Worm (Caenorhabditis elegans): Measurements from ENCODE around the gene F35E12.10.
A peak's percentile ranks its signal among the peaks of the same experiment; 100 is the strongest.

Gene F35E12.10

DNA sequence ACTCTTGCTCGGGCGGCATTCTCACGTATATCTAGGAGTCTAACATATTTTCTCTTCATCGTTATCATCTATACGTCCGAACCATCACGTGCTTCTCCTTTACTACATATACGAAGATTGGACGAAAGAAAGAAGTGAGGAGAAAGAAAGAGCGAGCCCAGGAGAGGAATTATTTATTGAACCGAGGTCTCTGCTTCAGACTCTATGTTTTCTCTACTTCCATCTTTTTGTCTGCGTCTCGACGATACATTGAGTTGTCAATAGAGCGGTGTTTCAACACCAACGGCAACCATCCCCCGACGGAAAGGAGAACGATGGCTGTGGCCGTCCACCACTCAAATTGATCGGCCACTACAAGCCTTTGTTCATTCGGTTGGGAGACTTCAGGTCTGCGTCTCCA is 40.8 kb upstream of the F35E12.10 start (continued):
- TF ChIP-seq mab-9 (GFP tag; IDR thresholded peaks at IDR 0.05) (no peak), lin-39 (tag; optimal IDR thresholded peaks at IDR 0.05) (peak; percentile 49), skn-1 (tag; optimal IDR thresholded peaks at IDR 0.05) (peak; percentile 63), ama-1 (optimal IDR thresholded peaks at IDR 0.05) (peak; percentile 15), nhr-12 (tag; optimal IDR thresholded peaks at IDR 0.05) (no peak), pag-3 (tag; optimal IDR thresholded peaks at IDR 0.05; ENCODE audit: borderline replicate concordance, insufficient read depth) (no peak), zag-1 (tag; optimal IDR thresholded peaks at IDR 0.05) (no peak), elt-3 (tag; optimal IDR thresholded peaks at IDR 0.05) (peak in 2 of 6 experiments; percentile 53 to 54), C16A3.4 (tag; optimal IDR thresholded peaks at IDR 0.05) (peak; percentile 89), dsc-1 (tag; optimal IDR thresholded peaks at IDR 0.05) (peak; percentile 77), Y116A8C.19 (tag; optimal IDR thresholded peaks at IDR 0.05; ENCODE audit: borderline replicate concordance) (no peak), fkh-8 (tag; optimal IDR thresholded peaks at IDR 0.05) (peak; percentile 85), ztf-11 (tag; optimal IDR thresholded peaks at IDR 0.05) (no peak), mdl-1 (tag; optimal IDR thresholded peaks at IDR 0.05) (peak in 1 of 2 experiments; percentile 77), unc-98 (GFP tag; IDR thresholded peaks at IDR 0.05) (no peak), sox-4 (tag; optimal IDR thresholded peaks at IDR 0.05) (peak; percentile 60), fkh-4 (tag; optimal IDR thresholded peaks at IDR 0.05; ENCODE audit: borderline replicate concordance) (no peak), ceh-63 (GFP tag; optimal IDR thresholded peaks at IDR 0.05) (no peak), jun-1 (tag; optimal IDR thresholded peaks at IDR 0.05) (peak; percentile 65), tlp-1 (tag; optimal IDR thresholded peaks at IDR 0.05) (no peak), sptf-1 (tag; optimal IDR thresholded peaks at IDR 0.05) (no peak), zip-4 (GFP tag; optimal IDR thresholded peaks at IDR 0.05) (peak; percentile 16), nhr-47 (tag; optimal IDR thresholded peaks at IDR 0.05) (peak; percentile 83), nhr-84 (tag; optimal IDR thresholded peaks at IDR 0.05) (no peak), lir-3 (tag; optimal IDR thresholded peaks at IDR 0.05; ENCODE audit: poor library complexity) (peak; percentile 73), ztf-4 (tag; optimal IDR thresholded peaks at IDR 0.05) (peak; percentile 76), snpc-4 (tag; optimal IDR thresholded peaks at IDR 0.05) (peak; percentile 39), ceh-88 (GFP tag; IDR thresholded peaks at IDR 0.05) (peak; percentile 66), ets-5 (GFP tag; IDR thresholded peaks at IDR 0.05) (no peak), C34B4.2 (tag; optimal IDR thresholded peaks at IDR 0.05) (no peak), lin-13 (GFP tag; optimal IDR thresholded peaks at IDR 0.05) (peak; percentile 74), unc-62 (GFP tag; optimal IDR thresholded peaks at IDR 0.05) (no peak), unc-30 (tag; optimal IDR thresholded peaks at IDR 0.05) (no peak), mef-2 (tag; optimal IDR thresholded peaks at IDR 0.05) (peak; percentile 66), nhr-28 (tag; optimal IDR thresholded peaks at IDR 0.05) (no peak), mep-1 (tag; optimal IDR thresholded peaks at IDR 0.05) (peak; percentile 77), fkh-10 (GFP tag; optimal IDR thresholded peaks at IDR 0.05) (peak; percentile 21), nhr-76 (tag; optimal IDR thresholded peaks at IDR 0.05) (no peak), lsy-2 (tag; optimal IDR thresholded peaks at IDR 0.05) (peak; percentile 77 to 94), rnt-1 (tag; optimal IDR thresholded peaks at IDR 0.05) (peak; percentile 80), F16B12.6 (tag; optimal IDR thresholded peaks at IDR 0.05) (peak; percentile 19), snu-23 (GFP tag; optimal IDR thresholded peaks at IDR 0.05) (peak; percentile 93), lin-14 (GFP tag; optimal IDR thresholded peaks at IDR 0.05) (peak; percentile 98), elt-2 (tag; optimal IDR thresholded peaks at IDR 0.05) (peak; percentile 75), C04F5.9 (tag; optimal IDR thresholded peaks at IDR 0.05) (no peak), nhr-237 (tag; optimal IDR thresholded peaks at IDR 0.05) (peak; percentile 60), xbp-1 (tag; optimal IDR thresholded peaks at IDR 0.05) (peak; percentile 70), efl-1 (optimal IDR thresholded peaks at IDR 0.05) (peak; percentile 76 to 84), efl-1 (GFP tag; optimal IDR thresholded peaks at IDR 0.05 in 1 of 2) (peak; percentile 61 to 95), pax-3 (tag; optimal IDR thresholded peaks at IDR 0.05) (peak; percentile 87), swsn-7 (tag; optimal IDR thresholded peaks at IDR 0.05) (peak; percentile 81), nhr-20 (tag; optimal IDR thresholded peaks at IDR 0.05) (peak; percentile 90), unc-130 (tag; optimal IDR thresholded peaks at IDR 0.05) (peak; percentile 89)

Measured in whole organism, L1 larva.